Fruit fly (Drosophila melanogaster) whole organism, pupa: ENCODE results near the gene CG42296.

Experiments
- CG10348 ChIP-seq: fragments of 200-800 bp; sonication (Bioruptor generic); IDR thresholded peaks from 2 replicates; pipeline ENCODE4 v1.3.6; 2022; ENCODE audit warnings: missing biosample characterization, missing genetic modification characterization
- CG12605 ChIP-seq: fragments of 200-800 bp; sonication (Bioruptor generic); IDR thresholded peaks from 2 replicates; pipeline ENCODE4 v1.3.6; 2022; ENCODE audit warnings: missing biosample characterization, missing genetic modification characterization
- CG17806 ChIP-seq: fragments of 200-800 bp; sonication (Bioruptor generic); optimal IDR thresholded peaks from 2 replicates; lab custom pipeline; 2018; ENCODE audit warnings: missing biosample characterization, mild to moderate bottlenecking, missing genetic modification characterization, moderate library complexity
- CG32121 ChIP-seq: fragments of 200-800 bp; sonication (Bioruptor generic); IDR thresholded peaks from 2 replicates; pipeline ENCODE4 v1.3.6; 2022; ENCODE audit warnings: missing biosample characterization, missing genetic modification characterization
- CG34367 ChIP-seq: fragments of 200-800 bp; sonication (Bioruptor generic); optimal IDR thresholded peaks from 2 replicates; lab custom pipeline; 2018; ENCODE audit warnings: missing biosample characterization, mild to moderate bottlenecking, missing genetic modification characterization
- CG4496 ChIP-seq: fragments of 200-800 bp; sonication (Bioruptor generic); IDR thresholded peaks from 3 replicates; pipeline ENCODE4 v1.3.6; 2022; ENCODE audit warnings: missing biosample characterization, missing genetic modification characterization
- CG8159 ChIP-seq: fragments of 200-800 bp; sonication (Bioruptor generic); optimal IDR thresholded peaks from 3 replicates; lab custom pipeline; 2018; ENCODE audit warnings: missing biosample characterization, mild to moderate bottlenecking, missing genetic modification characterization, moderate library complexity
- CG8301 ChIP-seq: fragments of 200-800 bp; sonication (Bioruptor generic); optimal IDR thresholded peaks from 2 replicates; lab custom pipeline; 2018; ENCODE audit warnings: missing biosample characterization, mild to moderate bottlenecking, missing genetic modification characterization
- CG9948 ChIP-seq: fragments of 200-800 bp; sonication (Bioruptor generic); optimal IDR thresholded peaks from 2 replicates; lab custom pipeline; 2018; ENCODE audit warnings: missing biosample characterization, mild to moderate bottlenecking, missing genetic modification characterization, moderate library complexity
- EcR ChIP-seq: fragments of 200-800 bp; sonication (Bioruptor generic); optimal IDR thresholded peaks from 3 replicates; lab custom pipeline; 2019; ENCODE audit warnings: missing biosample characterization, missing genetic modification characterization, mild to moderate bottlenecking, moderate library complexity, missing genetic modification reagents
- Ets98B ChIP-seq: fragments of 200-800 bp; sonication (Bioruptor generic); IDR thresholded peaks from 2 replicates; pipeline ENCODE4 v1.3.6; 2022; ENCODE audit warnings: missing biosample characterization, missing genetic modification characterization
- Pif1A ChIP-seq: fragments of 200-800 bp; sonication (Bioruptor generic); optimal IDR thresholded peaks from 3 replicates; lab custom pipeline; 2016; ENCODE audit warnings: missing biosample characterization, missing genetic modification characterization
- Pif1B ChIP-seq: fragments of 200-800 bp; sonication (Bioruptor generic); optimal IDR thresholded peaks from 3 replicates; lab custom pipeline; 2016; ENCODE audit warnings: missing biosample characterization, missing genetic modification characterization
- Snoo ChIP-seq: fragments of 200-800 bp; sonication (Bioruptor generic); optimal IDR thresholded peaks from 3 replicates; lab custom pipeline; 2017; ENCODE audit warnings: missing biosample characterization, mild to moderate bottlenecking, missing genetic modification characterization, inconsistent platforms

- TF ChIP-seq Pif1A (GFP tag; lab: Kevin White, UChicago) (no peak), CG4496 (GFP tag; lab: Robert Waterston, UW) (no peak), CG8301 (tag; lab: Kevin White, UChicago) (no peak), Snoo (tag; lab: Kevin White, UChicago) (no peak), Pif1B (GFP tag; lab: Kevin White, UChicago) (no peak), CG8159 (no peak), CG32121 (GFP tag; lab: Robert Waterston, UW) (no peak), CG12605 (GFP tag; lab: Robert Waterston, UW) (no peak), CG17806 (tag; lab: Kevin White, UChicago) (no peak), CG10348 (GFP tag; lab: Robert Waterston, UW) (no peak), Ets98B (GFP tag; lab: Robert Waterston, UW) (no peak), CG34367 (tag; lab: Kevin White, UChicago) (no peak), EcR (no peak), CG9948 (tag; lab: Kevin White, UChicago) (no peak)
Observed at dm6 chr2L:2079619-2080018, 43.8 kb upstream of the CG42296 start, which contains the start of gene CG12674.
